Fruit fly (Drosophila melanogaster): ENCODE measurements around the gene spri.
A peak's percentile ranks its signal among the peaks of the same experiment; 100 is the strongest.
"Not testable (repeated sequence)": the region's sequence is repeated elsewhere in the genome, so short reads cannot be mapped to it uniquely, and the experiment has no call there.

spri gene

DNA sequence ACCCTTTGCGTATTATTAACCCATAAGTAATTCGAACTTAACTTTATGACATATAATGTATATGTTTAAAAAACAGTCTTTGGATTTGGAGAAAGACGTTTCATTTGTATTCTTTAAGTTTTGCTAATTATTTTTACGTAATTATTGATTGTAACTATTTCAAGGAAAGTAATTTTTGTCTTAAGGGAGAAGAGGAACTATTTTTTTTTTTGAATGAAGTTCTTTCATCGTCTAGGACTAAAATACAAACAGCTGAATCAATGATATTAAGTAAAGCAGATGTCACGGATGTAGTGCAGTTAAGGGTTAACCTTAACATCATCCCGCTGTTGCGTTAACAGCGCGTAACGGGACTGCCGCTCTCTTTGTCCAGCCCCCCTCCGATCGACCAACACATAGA is 43.7 kb upstream of the spri start (continued):
- TF ChIP-seq spab (GFP tag; optimal IDR thresholded peaks at IDR 0.05) (peak; percentile 9), CG7368 (GFP tag; optimal IDR thresholded peaks at IDR 0.05) (peak; percentile 30), CG6163 (GFP tag; IDR thresholded peaks at IDR 0.05) (no peak), CG11294 (GFP tag; IDR thresholded peaks at IDR 0.05) (no peak), Hr39 (GFP tag; optimal IDR thresholded peaks at IDR 0.05) (peak; percentile 50), dsx (GFP tag; optimal IDR thresholded peaks at IDR 0.05; ENCODE audit: poor library complexity, severe bottlenecking) (peak; percentile 20), Blimp-1 (GFP tag; optimal IDR thresholded peaks at IDR 0.05) (no peak), Eip75B (GFP tag; optimal IDR thresholded peaks at IDR 0.05) (peak; percentile 48), lz (GFP tag; optimal IDR thresholded peaks at IDR 0.05) (peak; percentile 65), CG9139 (GFP tag; optimal IDR thresholded peaks at IDR 0.05) (no peak), CG15336 (GFP tag; IDR thresholded peaks at IDR 0.05) (0 out of 2 replicates have a peak, but pooled peaks have one; percentile 35), fkh (GFP tag; optimal IDR thresholded peaks at IDR 0.05) (no peak)

dm6 chrX:10627062-10627756 is 42.0 kb upstream of the spri start, which contains the start of the genes CG9806 and X11Lbeta:
Gene CG9806, minus strand, starts transcription at chrX:10627112.
Gene X11Lbeta, plus strand, starts transcription at chrX:10627737.
- TF ChIP-seq CG34406 (GFP tag; optimal IDR thresholded peaks at IDR 0.05) (no peak), CG6276 (GFP tag; optimal IDR thresholded peaks at IDR 0.05) (no peak), fkh (GFP tag; optimal IDR thresholded peaks at IDR 0.05) (no peak), CG4318 (GFP tag; optimal IDR thresholded peaks at IDR 0.05) (no peak), CG6163 (GFP tag; IDR thresholded peaks at IDR 0.05) (no peak)

- not testable (repeated sequence) for TF ChIP-seq CG9139 (GFP tag; optimal IDR thresholded peaks at IDR 0.05); svp (GFP tag); achi (GFP tag; optimal IDR thresholded peaks at IDR 0.05)
Measured at dm6 chrX:10623125-10623524, 37.9 kb upstream of the spri start, which contains the start of gene Rab9Db. Gene Rab9Db, minus strand, starts transcription at chrX:10623225.

DNA sequence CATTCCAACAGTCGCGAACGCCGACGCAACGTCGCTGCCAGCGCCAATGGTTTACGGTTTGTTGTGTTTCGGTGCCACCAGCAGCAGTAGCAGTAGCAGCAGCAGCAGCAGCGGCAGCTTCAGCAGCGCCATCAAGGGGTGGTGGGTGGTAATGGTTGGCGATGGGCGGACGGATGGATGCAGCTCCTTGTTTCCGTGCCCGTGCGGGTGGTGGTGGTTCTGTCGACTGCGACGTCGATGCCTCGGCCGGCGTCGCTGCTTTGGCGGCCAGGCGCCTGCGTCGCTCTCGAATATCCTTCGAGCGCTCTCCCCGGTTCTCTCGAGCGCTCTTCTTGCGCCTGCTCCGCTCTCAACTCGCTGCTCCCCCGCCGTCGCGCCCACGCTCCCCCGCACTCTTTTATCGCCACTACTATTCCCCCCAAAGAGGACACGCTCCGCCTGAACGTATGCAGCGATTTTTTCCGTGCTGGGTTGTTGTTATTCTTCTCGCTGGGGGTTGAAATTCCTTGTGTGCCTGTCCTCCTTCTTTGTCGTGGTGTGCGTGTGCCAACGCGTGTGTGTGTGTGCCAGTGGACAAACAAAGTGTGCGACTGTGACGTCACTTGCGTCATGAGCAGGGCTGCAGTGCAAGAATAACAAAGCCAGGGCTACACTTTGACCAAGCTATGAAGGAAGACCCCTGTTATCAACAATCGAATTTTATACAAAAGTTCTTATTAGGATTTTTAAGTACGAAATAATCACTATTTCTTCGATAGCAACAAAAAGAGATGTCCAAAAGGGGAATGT is 36.2 kb upstream of the spri start:
- peak; percentile 15 for TF ChIP-seq Eip78C (GFP tag)
- TF ChIP-seq Smox (GFP tag; optimal IDR thresholded peaks at IDR 0.05), result no peak

dm6 chrX:10620144-10621005 is 35.2 kb upstream of the spri start, which contains the start of gene CG43347:
Gene CG43347, minus strand, starts transcription at chrX:10620190.
- TF ChIP-seq fd59A (GFP tag; optimal IDR thresholded peaks at IDR 0.05) (peak; percentile 18), dac (GFP tag; optimal IDR thresholded peaks at IDR 0.05) (no peak), dsx (GFP tag; optimal IDR thresholded peaks at IDR 0.05; ENCODE audit: poor library complexity, severe bottlenecking) (peak; percentile 41), CG1621 (tag; optimal IDR thresholded peaks at IDR 0.05) (peak; percentile 8), achi (GFP tag; optimal IDR thresholded peaks at IDR 0.05) (peak; percentile 43), CG11762 (GFP tag; optimal IDR thresholded peaks at IDR 0.05; ENCODE audit: insufficient read depth) (no peak), fkh (GFP tag; optimal IDR thresholded peaks at IDR 0.05) (no peak), vri (GFP tag; optimal IDR thresholded peaks at IDR 0.05) (no peak), Eip93F (GFP tag; optimal IDR thresholded peaks at IDR 0.05) (no peak), eg (GFP tag; IDR thresholded peaks at IDR 0.05) (0 out of 3 replicates have a peak, but pooled peaks have one; percentile 31), cyc (GFP tag; optimal IDR thresholded peaks at IDR 0.05) (peak; percentile 0), spab (GFP tag; optimal IDR thresholded peaks at IDR 0.05) (peak; percentile 45), Eip75B (GFP tag; optimal IDR thresholded peaks at IDR 0.05) (peak; percentile 18), Hr39 (GFP tag; optimal IDR thresholded peaks at IDR 0.05) (no peak), CG8119 (GFP tag; IDR thresholded peaks at IDR 0.05) (peak; percentile 51), Met (GFP tag; optimal IDR thresholded peaks at IDR 0.05) (peak; percentile 42), Ets21C (GFP tag; optimal IDR thresholded peaks at IDR 0.05) (no peak), Blimp-1 (GFP tag; optimal IDR thresholded peaks at IDR 0.05) (no peak), net (GFP tag; optimal IDR thresholded peaks at IDR 0.05) (peak; percentile 26), CG10631 (GFP tag; optimal IDR thresholded peaks at IDR 0.05) (peak; percentile 39), salr (GFP tag; optimal IDR thresholded peaks at IDR 0.05) (peak in 1 of 2 experiments; percentile 17), CG6792 (GFP tag; optimal IDR thresholded peaks at IDR 0.05) (peak; percentile 28), CG6808 (GFP tag; optimal IDR thresholded peaks at IDR 0.05) (peak; percentile 45), lz (GFP tag; optimal IDR thresholded peaks at IDR 0.05) (peak; percentile 23), pdm3 (GFP tag; optimal IDR thresholded peaks at IDR 0.05) (peak; percentile 28), Sox15 (GFP tag; optimal IDR thresholded peaks at IDR 0.05) (no peak)

All from whole organism, prepupa.